Worm (Caenorhabditis elegans) whole organism, mixed stage, embryonic: ENCODE data around the gene ins-9.

Source experiments
- blmp-1 ChIP-seq: fragments of 150-350 bp; optimal IDR thresholded peaks from 2 replicates; lab custom pipeline; 2014; ENCODE audit warnings: missing biosample characterization, missing genetic modification characterization
- ces-1 ChIP-seq: fragments of 150-350 bp; optimal IDR thresholded peaks from 2 replicates; lab custom pipeline; 2014; ENCODE audit warnings: missing biosample characterization, missing genetic modification reagents, missing genetic modification characterization
- elt-3 ChIP-seq: fragments of 150-350 bp; optimal IDR thresholded peaks from 2 replicates; lab custom pipeline; 2014; ENCODE audit warnings: missing biosample characterization, missing genetic modification characterization
- lin-32 ChIP-seq: fragments of 200-800 bp; sonication (Bioruptor generic); optimal IDR thresholded peaks from 2 replicates; lab custom pipeline; 2018; ENCODE audit warnings: mild to moderate bottlenecking, missing genetic modification characterization, missing compliant biosample characterization
- mab-5 ChIP-seq: fragments of 150-350 bp; optimal IDR thresholded peaks from 2 replicates; lab custom pipeline; 2014; ENCODE audit warnings: missing biosample characterization, missing genetic modification characterization
- mep-1 ChIP-seq: fragments of 150-350 bp; optimal IDR thresholded peaks from 2 replicates; lab custom pipeline; 2017; ENCODE audit warnings: missing biosample characterization, missing genetic modification reagents, missing genetic modification characterization, inconsistent platforms
- nhr-2 ChIP-seq: fragments of 150-350 bp; optimal IDR thresholded peaks from 2 replicates; lab custom pipeline; 2014; ENCODE audit warnings: missing biosample characterization, missing genetic modification characterization
- pha-4 ChIP-seq: fragments of 150-350 bp; optimal IDR thresholded peaks from 2 replicates; lab custom pipeline; 2018; ENCODE audit warnings: missing biosample characterization, missing genetic modification reagents, missing genetic modification characterization
- unc-39 ChIP-seq: fragments of 150-350 bp; optimal IDR thresholded peaks from 2 replicates; lab custom pipeline; 2014; ENCODE audit warnings: missing biosample characterization, missing genetic modification characterization
- unc-62 ChIP-seq: fragments of 150-350 bp; optimal IDR thresholded peaks from 2 replicates; lab custom pipeline; 2014; ENCODE audit warnings: missing biosample characterization, missing genetic modification reagents, missing genetic modification characterization

- TF ChIP-seq unc-39: no peak
- TF ChIP-seq elt-3 (tag; lab: Kevin White, UChicago): no peak
- TF ChIP-seq mab-5: no peak
- no peak for TF ChIP-seq blmp-1 (tag; lab: Kevin White, UChicago)
- no peak for TF ChIP-seq nhr-2 (tag; lab: Kevin White, UChicago)
- no peak for TF ChIP-seq ces-1 (GFP tag; lab: Kevin White, UChicago)
- no peak for TF ChIP-seq pha-4 (tag; lab: Kevin White, UChicago)
- no peak for TF ChIP-seq unc-62 (GFP tag; lab: Kevin White, UChicago)
- TF ChIP-seq mep-1: no peak
- no peak for TF ChIP-seq lin-32 (GFP tag; lab: Kevin White, UChicago)
Observed at ce11 chrX:8859538-8859937, 6.9 kb downstream of the ins-9 start.
